Fruit fly (Drosophila melanogaster): ENCODE data around the gene Pldn.

- TF ChIP-seq CG5204 (GFP tag; optimal IDR thresholded peaks at IDR 0.05): no peak
- no peak for TF ChIP-seq CG14711 (tag; optimal IDR thresholded peaks at IDR 0.05)
- TF ChIP-seq pad (GFP tag; optimal IDR thresholded peaks at IDR 0.05): no peak
- no peak for TF ChIP-seq CG12768 (GFP tag; optimal IDR thresholded peaks at IDR 0.05)
- TF ChIP-seq CG1620 (GFP tag; optimal IDR thresholded peaks at IDR 0.05): no peak
- TF ChIP-seq CG7101 (tag; optimal IDR thresholded peaks at IDR 0.05): no peak
- no peak for TF ChIP-seq kay (GFP tag; ENCODE audit: borderline replicate concordance)
- TF ChIP-seq toe (GFP tag; optimal IDR thresholded peaks at IDR 0.05): no peak
- no peak for TF ChIP-seq Crg-1 (GFP tag; optimal IDR thresholded peaks at IDR 0.05)
- no peak for TF ChIP-seq CG33017 (tag; optimal IDR thresholded peaks at IDR 0.05)
- TF ChIP-seq bab1 (GFP tag; optimal IDR thresholded peaks at IDR 0.05): no peak
- no peak for TF ChIP-seq tj (GFP tag; optimal IDR thresholded peaks at IDR 0.05)
- TF ChIP-seq Mnt (GFP tag; optimal IDR thresholded peaks at IDR 0.05): no peak
- no peak for TF ChIP-seq Hr96 (GFP tag; optimal IDR thresholded peaks at IDR 0.05)
These were observed 26.8 kb upstream of the Pldn start for dm6 chr3L:11717993-11718392.

Data from whole organism, adult.